Fruit fly (Drosophila melanogaster): ENCODE results near the gene Dnaaf6.
A peak's percentile ranks its signal among the peaks of the same experiment; 100 is the strongest.

Dnaaf6 gene

DNA sequence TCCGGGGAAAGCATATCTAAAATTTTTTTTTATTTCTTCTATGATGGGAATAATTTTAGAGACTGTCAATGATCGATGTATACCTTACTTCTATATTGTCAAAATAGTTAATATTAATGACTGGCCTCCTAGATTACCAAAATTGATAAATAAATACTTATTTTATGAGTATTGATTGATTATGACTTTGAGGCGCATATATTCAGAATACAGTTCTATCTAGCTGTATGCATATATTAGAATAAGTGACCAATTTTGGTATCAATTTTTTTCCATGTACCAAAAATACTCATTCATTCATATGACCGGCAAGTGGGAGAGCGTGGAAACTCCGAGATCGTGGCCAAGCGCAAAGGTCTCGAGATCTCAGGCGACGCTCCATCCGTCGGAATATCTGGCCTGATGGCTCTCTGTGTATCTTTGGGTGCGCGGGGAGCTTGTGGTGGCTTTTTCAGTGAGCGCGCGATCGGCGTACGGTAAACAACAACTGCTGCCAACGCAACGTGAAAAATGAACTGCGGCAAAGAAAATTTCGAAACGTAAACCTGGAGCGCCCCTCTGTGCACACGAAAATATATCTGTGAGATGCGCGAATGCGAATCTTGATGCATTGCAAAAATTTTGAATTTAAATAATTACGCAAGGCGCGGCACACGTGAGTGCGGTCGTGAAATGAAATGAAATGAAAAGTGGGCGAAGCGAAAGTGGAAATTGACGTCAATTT is 12.0 kb upstream of the Dnaaf6 start, which contains the start of the genes CG43121 and ome (continued):
- peak; percentile 81 for TF ChIP-seq ci (GFP tag; IDR thresholded peaks at IDR 0.05)
- no peak for TF ChIP-seq jumu (GFP tag; optimal IDR thresholded peaks at IDR 0.05)
- TF ChIP-seq CG11247 (GFP tag; IDR thresholded peaks at IDR 0.05): no peak
- TF ChIP-seq CG1233 (GFP tag; optimal IDR thresholded peaks at IDR 0.05): no peak
- no peak for TF ChIP-seq Ets97D (GFP tag; optimal IDR thresholded peaks at IDR 0.05)
- TF ChIP-seq schlank (tag; optimal IDR thresholded peaks at IDR 0.05): no peak
- TF ChIP-seq Chrac-16 (GFP tag; optimal IDR thresholded peaks at IDR 0.05): no peak
- TF ChIP-seq Deaf1 (tag; optimal IDR thresholded peaks at IDR 0.05): peak; percentile 49
- peak; percentile 60; the same call in 2 of the 3 replicates for TF ChIP-seq otp (GFP tag; IDR thresholded peaks at IDR 0.05)
- TF ChIP-seq Sry-δ (GFP tag; optimal IDR thresholded peaks at IDR 0.05): no peak
- TF ChIP-seq ap (GFP tag; IDR thresholded peaks at IDR 0.05): 0 out of 2 replicates have a peak, but pooled peaks have one; percentile 8
- TF ChIP-seq CG8944 (GFP tag; optimal IDR thresholded peaks at IDR 0.05): no peak
- peak; percentile 31 for TF ChIP-seq Asciz (GFP tag; optimal IDR thresholded peaks at IDR 0.05)
- TF ChIP-seq CG31224 (GFP tag; IDR thresholded peaks at IDR 0.05): 0 out of 2 replicates have a peak, but pooled peaks have one; percentile 12
- no peak for TF ChIP-seq CG1832 (GFP tag; optimal IDR thresholded peaks at IDR 0.05)
- TF ChIP-seq gfzf (GFP tag; optimal IDR thresholded peaks at IDR 0.05): no peak
- TF ChIP-seq CG18599 (GFP tag; optimal IDR thresholded peaks at IDR 0.05): peak; percentile 40
- TF ChIP-seq Hr51 (GFP tag; optimal IDR thresholded peaks at IDR 0.05): peak; percentile 20 to 48
- TF ChIP-seq CG7357 (GFP tag; IDR thresholded peaks at IDR 0.05): no peak
- TF ChIP-seq klu (GFP tag; IDR thresholded peaks at IDR 0.05): no peak
- no peak for TF ChIP-seq Dfd (GFP tag; optimal IDR thresholded peaks at IDR 0.05)
- no peak for TF ChIP-seq Poxn (GFP tag; IDR thresholded peaks at IDR 0.05)
- no peak for TF ChIP-seq fru (optimal IDR thresholded peaks at IDR 0.05)
- TF ChIP-seq tna (GFP tag; IDR thresholded peaks at IDR 0.05; ENCODE audit: partially characterized antibody): no peak
- TF ChIP-seq vfl (GFP tag; optimal IDR thresholded peaks at IDR 0.05): no peak
- peak; percentile 46; the same call in 1 of the 3 replicates for TF ChIP-seq Opbp (GFP tag; IDR thresholded peaks at IDR 0.05; ENCODE audit: partially characterized antibody)
- no peak for TF ChIP-seq gcm2 (GFP tag; optimal IDR thresholded peaks at IDR 0.05)
- peak; percentile 51; the same call in 1 of the 3 replicates for TF ChIP-seq so (GFP tag; IDR thresholded peaks at IDR 0.05)
- peak; percentile 33 for TF ChIP-seq dmrt99B (tag; optimal IDR thresholded peaks at IDR 0.05)
- TF ChIP-seq Taf1 (GFP tag; IDR thresholded peaks at IDR 0.05): no peak
- TF ChIP-seq trh (GFP tag; optimal IDR thresholded peaks at IDR 0.05): no peak
- TF ChIP-seq run (tag; optimal IDR thresholded peaks at IDR 0.05): no peak
- TF ChIP-seq CG2199 (GFP tag; IDR thresholded peaks at IDR 0.05): peak; percentile 68; the same call in 1 of the 3 replicates
- no peak for TF ChIP-seq CG5245 (GFP tag; optimal IDR thresholded peaks at IDR 0.05)
- no peak for TF ChIP-seq Gug (GFP tag; IDR thresholded peaks at IDR 0.05)
- TF ChIP-seq CG2120 (GFP tag; optimal IDR thresholded peaks at IDR 0.05): peak; percentile 20
- peak; percentile 18 for TF ChIP-seq lilli (GFP tag; optimal IDR thresholded peaks at IDR 0.05)
- no peak for TF ChIP-seq danr (GFP tag; IDR thresholded peaks at IDR 0.05)
- TF ChIP-seq gem (tag; optimal IDR thresholded peaks at IDR 0.05): peak; percentile 28
- TF ChIP-seq Hr39 (optimal IDR thresholded peaks at IDR 0.05): no peak
- no peak for TF ChIP-seq da (GFP tag; optimal IDR thresholded peaks at IDR 0.05)
- TF ChIP-seq CoRest (tag; optimal IDR thresholded peaks at IDR 0.05): no peak
- TF ChIP-seq lab (GFP tag; optimal IDR thresholded peaks at IDR 0.05): peak; percentile 34
- no peak for TF ChIP-seq CG17802 (tag; optimal IDR thresholded peaks at IDR 0.05)
- no peak for TF ChIP-seq zen2 (GFP tag; IDR thresholded peaks at IDR 0.05; ENCODE audit: partially characterized antibody)
- no peak for TF ChIP-seq kay (GFP tag; optimal IDR thresholded peaks at IDR 0.05)
- no peak for TF ChIP-seq CG11504 (tag; optimal IDR thresholded peaks at IDR 0.05)
- no peak for TF ChIP-seq Dip3 (GFP tag; optimal IDR thresholded peaks at IDR 0.05)
- TF ChIP-seq dysf (GFP tag; IDR thresholded peaks at IDR 0.05): 0 out of 3 replicates have a peak, but pooled peaks have one; percentile 10
- no peak for TF ChIP-seq CG10321 (GFP tag; IDR thresholded peaks at IDR 0.05)
- TF ChIP-seq jigr1 (GFP tag; IDR thresholded peaks at IDR 0.05): no peak
